Worm (Caenorhabditis elegans): ENCODE results near the gene T01C8.3.

T01C8.3 gene

ce11 chrX:16811974-16812373 is 29.0 kb upstream of the T01C8.3 start:
- peak; percentile 39 for TF ChIP-seq unc-55 (GFP tag; optimal IDR thresholded peaks at IDR 0.05)
- TF ChIP-seq ceh-19 (GFP tag; optimal IDR thresholded peaks at IDR 0.05): no peak
- TF ChIP-seq C08G9.2 (tag; optimal IDR thresholded peaks at IDR 0.05): peak; percentile 34
- TF ChIP-seq ceh-18 (tag; optimal IDR thresholded peaks at IDR 0.05): peak; percentile 37

ce11 chrX:16809689-16810088 is 26.7 kb upstream of the T01C8.3 start:
- TF ChIP-seq ceh-34 (tag; optimal IDR thresholded peaks at IDR 0.05) (no peak), npax-4 (tag; optimal IDR thresholded peaks at IDR 0.05) (no peak)

ce11 chrX:16808526-16808925 is 25.5 kb upstream of the T01C8.3 start:
- TF ChIP-seq mec-3 (tag; optimal IDR thresholded peaks at IDR 0.05; ENCODE audit: borderline replicate concordance) (no peak), fax-1 (tag; optimal IDR thresholded peaks at IDR 0.05) (no peak), pros-1 (tag; optimal IDR thresholded peaks at IDR 0.05) (no peak), hlh-13 (GFP tag; optimal IDR thresholded peaks at IDR 0.05) (no peak), elt-4 (tag; optimal IDR thresholded peaks at IDR 0.05) (no peak), sox-2 (GFP tag; IDR thresholded peaks at IDR 0.05) (no peak), tbx-2 (tag; optimal IDR thresholded peaks at IDR 0.05) (no peak), npax-4 (tag; optimal IDR thresholded peaks at IDR 0.05) (no peak), dmd-4 (tag; optimal IDR thresholded peaks at IDR 0.05; ENCODE audit: borderline replicate concordance) (no peak), ceh-45 (GFP tag; IDR thresholded peaks at IDR 0.05) (no peak), lin-11 (tag; optimal IDR thresholded peaks at IDR 0.05) (no peak), ceh-48 (tag; optimal IDR thresholded peaks at IDR 0.05) (no peak), ceh-18 (tag; optimal IDR thresholded peaks at IDR 0.05) (no peak), ceh-9 (tag; optimal IDR thresholded peaks at IDR 0.05) (no peak), hlh-30 (tag; optimal IDR thresholded peaks at IDR 0.05; ENCODE audit: insufficient read depth) (no peak), ceh-2 (tag; optimal IDR thresholded peaks at IDR 0.05) (no peak)

- no peak for TF ChIP-seq che-1 (tag; optimal IDR thresholded peaks at IDR 0.05)
- TF ChIP-seq gmeb-2 (tag; optimal IDR thresholded peaks at IDR 0.05): no peak
- no peak for TF ChIP-seq nfya-1 (tag; optimal IDR thresholded peaks at IDR 0.05)
- no peak for TF ChIP-seq ceh-6 (GFP tag; optimal IDR thresholded peaks at IDR 0.05)
- TF ChIP-seq lim-6 (tag; optimal IDR thresholded peaks at IDR 0.05): no peak
- TF ChIP-seq lin-11 (tag; optimal IDR thresholded peaks at IDR 0.05): no peak
- no peak for TF ChIP-seq nhr-11 (tag; optimal IDR thresholded peaks at IDR 0.05)
- TF ChIP-seq ahr-1 (tag; optimal IDR thresholded peaks at IDR 0.05): no peak
- TF ChIP-seq dve-1 (tag; optimal IDR thresholded peaks at IDR 0.05): no peak
- TF ChIP-seq pag-3 (tag; optimal IDR thresholded peaks at IDR 0.05; ENCODE audit: borderline replicate concordance): no peak
Measured at ce11 chrX:16807015-16807414, 24.0 kb upstream of the T01C8.3 start, which contains the start of gene mec-4. TSS of gene mec-4 (minus strand) at chrX:16807115.

ce11 chrX:16803545-16803944 is 20.5 kb upstream of the T01C8.3 start:
- TF ChIP-seq ceh-18 (tag; optimal IDR thresholded peaks at IDR 0.05): no peak
- no peak for TF ChIP-seq ztf-16 (tag; optimal IDR thresholded peaks at IDR 0.05)

- TF ChIP-seq nfya-1 (tag; optimal IDR thresholded peaks at IDR 0.05) (peak; percentile 75), hlh-30 (tag; optimal IDR thresholded peaks at IDR 0.05; ENCODE audit: insufficient read depth) (peak; percentile 53), ceh-48 (tag; optimal IDR thresholded peaks at IDR 0.05) (peak; percentile 1), nhr-232 (tag; optimal IDR thresholded peaks at IDR 0.05) (no peak), ceh-31 (tag; optimal IDR thresholded peaks at IDR 0.05) (peak; percentile 63), hlh-6 (tag; optimal IDR thresholded peaks at IDR 0.05) (no peak), elt-2 (tag; optimal IDR thresholded peaks at IDR 0.05) (peak; percentile 20), ref-2 (tag; optimal IDR thresholded peaks at IDR 0.05) (peak; percentile 42), unc-42 (tag; optimal IDR thresholded peaks at IDR 0.05) (peak; percentile 10), sdc-2 (tag; optimal IDR thresholded peaks at IDR 0.05) (peak; percentile 60), ceh-18 (tag; optimal IDR thresholded peaks at IDR 0.05) (peak; percentile 39), ceh-34 (tag; optimal IDR thresholded peaks at IDR 0.05) (peak; percentile 17), fkh-10 (GFP tag; optimal IDR thresholded peaks at IDR 0.05) (no peak), hlh-8 (tag; optimal IDR thresholded peaks at IDR 0.05) (no peak), tbx-2 (tag; optimal IDR thresholded peaks at IDR 0.05) (peak; percentile 49), ceh-30 (tag; optimal IDR thresholded peaks at IDR 0.05) (no peak), lin-11 (tag; optimal IDR thresholded peaks at IDR 0.05) (no peak), pag-3 (tag; optimal IDR thresholded peaks at IDR 0.05; ENCODE audit: borderline replicate concordance) (no peak), pros-1 (tag; optimal IDR thresholded peaks at IDR 0.05) (peak; percentile 29)
Measured at ce11 chrX:16799065-16799663, 16.2 kb upstream of the T01C8.3 start.

All from whole organism, late embryonic.